Worm (Caenorhabditis elegans) whole organism, midembryonic: ENCODE results near the gene E03H12.7.

Experiments
- T22C8.4 ChIP-seq: fragments of 200-800 bp; sonication (Bioruptor generic); IDR thresholded peaks from 2 replicates; pipeline ENCODE4 v1.3.6; 2022; ENCODE audit warnings: missing genetic modification characterization, missing compliant biosample characterization
- cog-1 ChIP-seq: sonication (generic microtip); optimal IDR thresholded peaks from 2 replicates; lab custom pipeline; 2016; ENCODE audit warnings: missing genetic modification characterization, missing compliant biosample characterization
- klf-2 ChIP-seq: fragments of 200-800 bp; sonication (Bioruptor generic); conservative IDR thresholded peaks from 2 replicates; pipeline ENCODE4 v1.3.6; 2022; ENCODE audit warnings: missing genetic modification reagents, missing genetic modification characterization, missing compliant biosample characterization
- med-1 ChIP-seq: sonication (generic microtip); optimal IDR thresholded peaks from 2 replicates; lab custom pipeline; 2017; ENCODE audit warnings: missing genetic modification characterization, mild to moderate bottlenecking, missing compliant biosample characterization, antibody characterized with exemption, missing genetic modification reagents; ENCODE audit not compliant: insufficient read depth
- tab-1 ChIP-seq: fragments of 200-800 bp; sonication (Bioruptor generic); IDR thresholded peaks from 2 replicates; pipeline ENCODE4 v1.3.6; 2022; ENCODE audit warnings: missing genetic modification characterization, missing compliant biosample characterization
- ztf-23 ChIP-seq: fragments of 200-800 bp; sonication (Bioruptor generic); IDR thresholded peaks from 2 replicates; pipeline ENCODE4 v1.3.6; 2022; ENCODE audit warnings: missing genetic modification reagents, missing genetic modification characterization, missing compliant biosample characterization
- ztf-29 ChIP-seq: fragments of 200-800 bp; sonication (Bioruptor generic); IDR thresholded peaks from 2 replicates; pipeline ENCODE4 v1.3.6; 2022; ENCODE audit warnings: missing genetic modification reagents, missing genetic modification characterization, missing compliant biosample characterization

DNA sequence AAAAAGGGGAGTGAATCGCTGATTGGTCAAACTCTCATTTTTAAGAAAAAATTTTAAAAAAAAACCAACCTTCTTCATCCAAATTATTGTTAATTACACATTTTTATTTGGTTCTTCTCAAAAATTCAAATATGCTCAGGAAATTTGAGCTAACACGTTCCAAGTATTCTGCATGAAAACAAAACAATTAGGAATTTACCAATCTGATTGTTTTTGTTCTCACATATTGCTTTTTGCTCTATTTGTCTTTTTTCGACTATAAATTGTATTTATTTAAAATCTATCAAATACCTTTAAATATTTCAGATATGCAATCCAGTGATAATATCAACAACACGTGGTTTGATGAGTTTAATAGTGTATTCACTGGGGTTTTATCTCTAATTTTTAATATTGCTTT, 23.8 kb upstream of the E03H12.7 start, which contains the start of gene srm-1:
- TF ChIP-seq ztf-29 (GFP tag; lab: Robert Waterston, UW) (no peak), tab-1 (GFP tag; lab: Robert Waterston, UW) (no peak), ztf-23 (GFP tag; lab: Robert Waterston, UW) (no peak), med-1 (GFP tag; lab: Kevin White, UChicago) (no peak), klf-2 (no peak), cog-1 (tag; lab: Kevin White, UChicago) (no peak), T22C8.4 (GFP tag; lab: Robert Waterston, UW) (no peak)
